Worm (Caenorhabditis elegans) whole organism, L3 larva: ENCODE measurements around the gene C44B7.11.

Experiments
- R02D3.7 ChIP-seq: fragments of 150-350 bp; optimal IDR thresholded peaks from 2 replicates; lab custom pipeline; 2014; ENCODE audit warnings: missing biosample characterization, missing genetic modification characterization
- ZK546.5 ChIP-seq: sonication (generic microtip); optimal IDR thresholded peaks from 2 replicates; lab custom pipeline; 2017; ENCODE audit warnings: missing biosample characterization, missing genetic modification characterization
- aly-2 ChIP-seq: fragments of 150-350 bp; optimal IDR thresholded peaks from 2 replicates; lab custom pipeline; 2014; ENCODE audit warnings: missing biosample characterization, missing genetic modification characterization
- ama-1 ChIP-seq: fragments of 150-350 bp; optimal IDR thresholded peaks from 2 replicates; lab custom pipeline; 2018
- ceh-16 ChIP-seq: sonication (generic microtip); optimal IDR thresholded peaks from 2 replicates; lab custom pipeline; 2017; ENCODE audit warnings: missing biosample characterization, missing genetic modification characterization
- ceh-28 ChIP-seq: fragments of 150-350 bp; optimal IDR thresholded peaks from 2 replicates; lab custom pipeline; 2014; ENCODE audit warnings: missing biosample characterization, missing genetic modification reagents, missing genetic modification characterization
- ceh-82 ChIP-seq: fragments of 150-350 bp; optimal IDR thresholded peaks from 2 replicates; lab custom pipeline; 2014; ENCODE audit warnings: missing biosample characterization, missing genetic modification characterization
- ceh-9 ChIP-seq: sonication (generic microtip); optimal IDR thresholded peaks from 2 replicates; lab custom pipeline; 2018; ENCODE audit warnings: missing biosample characterization, missing genetic modification characterization
- daf-12 ChIP-seq: fragments of 150-350 bp; optimal IDR thresholded peaks from 2 replicates; lab custom pipeline; 2014; ENCODE audit warnings: missing biosample characterization, missing genetic modification reagents, missing genetic modification characterization
- egl-27 ChIP-seq: sonication (generic microtip); optimal IDR thresholded peaks from 4 replicates; lab custom pipeline; 2017; ENCODE audit warnings: missing biosample characterization, missing genetic modification reagents, missing genetic modification characterization
- egl-5 ChIP-seq: fragments of 150-350 bp; optimal IDR thresholded peaks from 2 replicates; lab custom pipeline; 2017; ENCODE audit warnings: missing biosample characterization, missing genetic modification reagents, missing genetic modification characterization, inconsistent platforms
- elt-1 ChIP-seq: fragments of 150-350 bp; optimal IDR thresholded peaks from 2 replicates; lab custom pipeline; 2014; ENCODE audit warnings: missing biosample characterization, missing genetic modification characterization
- elt-2 ChIP-seq: sonication (generic microtip); optimal IDR thresholded peaks from 2 replicates; lab custom pipeline; 2016; ENCODE audit warnings: missing genetic modification reagents, mild to moderate bottlenecking, missing genetic modification characterization, missing compliant biosample characterization
- elt-3 ChIP-seq, 3 experiments: fragments of 150-350 bp in 1 of 3; sonication (generic microtip) in 2 of 3; optimal IDR thresholded peaks; 2 replicates in 2 of 3; 4 replicates in 1 of 3; lab custom pipeline; 2014 to 2017; ENCODE audit warnings: missing biosample characterization in 3 of 3, missing genetic modification characterization in 3 of 3
- eor-1 ChIP-seq, 2 experiments: fragments of 150-350 bp; optimal IDR thresholded peaks; 2 replicates each; lab custom pipeline; 2014 to 2018; ENCODE audit warnings: missing biosample characterization in 2 of 2, missing genetic modification characterization in 2 of 2
- fkh-10 ChIP-seq: sonication (generic microtip); optimal IDR thresholded peaks from 2 replicates; lab custom pipeline; 2017; ENCODE audit warnings: missing biosample characterization, missing genetic modification reagents, missing genetic modification characterization
- fkh-2 ChIP-seq: fragments of 150-350 bp; optimal IDR thresholded peaks from 2 replicates; lab custom pipeline; 2014; ENCODE audit warnings: missing biosample characterization, missing genetic modification reagents, missing genetic modification characterization
- fos-1 ChIP-seq: fragments of 150-350 bp; optimal IDR thresholded peaks from 2 replicates; lab custom pipeline; 2014; ENCODE audit warnings: missing biosample characterization, missing genetic modification characterization
- hmg-11 ChIP-seq: sonication (generic microtip); optimal IDR thresholded peaks from 2 replicates; lab custom pipeline; 2016; ENCODE audit warnings: missing genetic modification characterization, missing compliant biosample characterization
- jun-1 ChIP-seq: fragments of 150-350 bp; optimal IDR thresholded peaks from 2 replicates; lab custom pipeline; 2014; ENCODE audit warnings: missing biosample characterization, missing genetic modification reagents, missing genetic modification characterization
- lin-15B ChIP-seq: fragments of 150-350 bp; optimal IDR thresholded peaks from 2 replicates; lab custom pipeline; 2014; ENCODE audit warnings: missing biosample characterization, missing genetic modification characterization
- lin-39 ChIP-seq: fragments of 150-350 bp; optimal IDR thresholded peaks from 2 replicates; lab custom pipeline; 2018; ENCODE audit warnings: missing biosample characterization, missing genetic modification reagents, missing genetic modification characterization
- lsy-12 ChIP-seq: sonication (generic microtip); optimal IDR thresholded peaks from 2 replicates; lab custom pipeline; 2016; ENCODE audit warnings: mild to moderate bottlenecking, missing genetic modification characterization, missing compliant biosample characterization
- mdl-1 ChIP-seq: fragments of 150-350 bp; optimal IDR thresholded peaks from 2 replicates; lab custom pipeline; 2014; ENCODE audit warnings: missing biosample characterization, missing genetic modification characterization
- mml-1 ChIP-seq: fragments of 150-350 bp; sonication (generic microtip); optimal IDR thresholded peaks from 3 replicates; lab custom pipeline; 2014; ENCODE audit warnings: missing biosample characterization, missing genetic modification characterization
- nfya-1 ChIP-seq: sonication (generic microtip); optimal IDR thresholded peaks from 2 replicates; lab custom pipeline; 2017; ENCODE audit warnings: missing genetic modification characterization, mild to moderate bottlenecking, missing compliant biosample characterization, antibody characterized with exemption, moderate library complexity; ENCODE audit not compliant: insufficient read depth
- nhr-11 ChIP-seq: fragments of 150-350 bp; optimal IDR thresholded peaks from 2 replicates; lab custom pipeline; 2014; ENCODE audit warnings: missing biosample characterization, missing genetic modification characterization
- nhr-12 ChIP-seq: fragments of 150-350 bp; optimal IDR thresholded peaks from 2 replicates; lab custom pipeline; 2014; ENCODE audit warnings: missing biosample characterization, missing genetic modification characterization
- nhr-23 ChIP-seq: fragments of 150-350 bp; optimal IDR thresholded peaks from 2 replicates; lab custom pipeline; 2014; ENCODE audit warnings: missing biosample characterization, missing genetic modification reagents, missing genetic modification characterization
- nhr-237 ChIP-seq: fragments of 150-350 bp; optimal IDR thresholded peaks from 2 replicates; lab custom pipeline; 2014; ENCODE audit warnings: missing biosample characterization, missing genetic modification characterization
- nhr-25 ChIP-seq: sonication (generic microtip); optimal IDR thresholded peaks from 2 replicates; lab custom pipeline; 2017; ENCODE audit warnings: missing biosample characterization, missing genetic modification characterization
- nhr-28 ChIP-seq: fragments of 150-350 bp; optimal IDR thresholded peaks from 2 replicates; lab custom pipeline; 2014; ENCODE audit warnings: missing biosample characterization, missing genetic modification characterization
- nhr-43 ChIP-seq: sonication (generic microtip); optimal IDR thresholded peaks from 2 replicates; lab custom pipeline; 2016; ENCODE audit warnings: mild to moderate bottlenecking, missing genetic modification characterization, missing compliant biosample characterization; ENCODE audit not compliant: poor library complexity, severe bottlenecking
- nhr-67 ChIP-seq: fragments of 150-350 bp; optimal IDR thresholded peaks from 2 replicates; lab custom pipeline; 2014; ENCODE audit warnings: missing biosample characterization, missing genetic modification characterization
- nhr-76 ChIP-seq: fragments of 150-350 bp; sonication (generic microtip); optimal IDR thresholded peaks from 5 replicates; lab custom pipeline; 2014; ENCODE audit warnings: missing biosample characterization, missing genetic modification characterization
- nhr-77 ChIP-seq: fragments of 150-350 bp; optimal IDR thresholded peaks from 2 replicates; lab custom pipeline; 2014; ENCODE audit warnings: missing biosample characterization, missing genetic modification characterization
- pha-4 ChIP-seq: fragments of 150-350 bp; optimal IDR thresholded peaks from 2 replicates; lab custom pipeline; 2014; ENCODE audit warnings: missing biosample characterization, missing genetic modification reagents, missing genetic modification characterization
- pqm-1 ChIP-seq: fragments of 150-350 bp; optimal IDR thresholded peaks from 2 replicates; lab custom pipeline; 2017; ENCODE audit warnings: missing biosample characterization, missing genetic modification characterization, inconsistent platforms
- sea-2 ChIP-seq: fragments of 150-350 bp; sonication (generic microtip); optimal IDR thresholded peaks from 4 replicates; lab custom pipeline; 2014; ENCODE audit warnings: missing biosample characterization, missing genetic modification reagents, missing genetic modification characterization
- skn-1 ChIP-seq: fragments of 150-350 bp; optimal IDR thresholded peaks from 2 replicates; lab custom pipeline; 2014; ENCODE audit warnings: missing biosample characterization, missing genetic modification characterization
- snpc-4 ChIP-seq: fragments of 150-350 bp; optimal IDR thresholded peaks from 2 replicates; lab custom pipeline; 2014; ENCODE audit warnings: missing biosample characterization, missing genetic modification characterization
- tbx-2 ChIP-seq: sonication (generic microtip); optimal IDR thresholded peaks from 2 replicates; lab custom pipeline; 2016; ENCODE audit warnings: mild to moderate bottlenecking, missing genetic modification characterization, missing compliant biosample characterization
- unc-39 ChIP-seq: sonication (generic microtip); optimal IDR thresholded peaks from 4 replicates; lab custom pipeline; 2017; ENCODE audit warnings: missing biosample characterization, missing genetic modification characterization
- unc-62 ChIP-seq: fragments of 150-350 bp; sonication (generic microtip); optimal IDR thresholded peaks from 4 replicates; lab custom pipeline; 2014; ENCODE audit warnings: missing biosample characterization, missing genetic modification reagents, missing genetic modification characterization
- zag-1 ChIP-seq: fragments of 150-350 bp; optimal IDR thresholded peaks from 2 replicates; lab custom pipeline; 2014; ENCODE audit warnings: missing biosample characterization, missing genetic modification characterization
- ztf-11 ChIP-seq: fragments of 150-350 bp; optimal IDR thresholded peaks from 2 replicates; lab custom pipeline; 2014; ENCODE audit warnings: missing biosample characterization, missing genetic modification characterization
- ztf-4 ChIP-seq: fragments of 150-350 bp; optimal IDR thresholded peaks from 2 replicates; lab custom pipeline; 2014; ENCODE audit warnings: missing biosample characterization, missing genetic modification characterization

C44B7.11 gene

DNA sequence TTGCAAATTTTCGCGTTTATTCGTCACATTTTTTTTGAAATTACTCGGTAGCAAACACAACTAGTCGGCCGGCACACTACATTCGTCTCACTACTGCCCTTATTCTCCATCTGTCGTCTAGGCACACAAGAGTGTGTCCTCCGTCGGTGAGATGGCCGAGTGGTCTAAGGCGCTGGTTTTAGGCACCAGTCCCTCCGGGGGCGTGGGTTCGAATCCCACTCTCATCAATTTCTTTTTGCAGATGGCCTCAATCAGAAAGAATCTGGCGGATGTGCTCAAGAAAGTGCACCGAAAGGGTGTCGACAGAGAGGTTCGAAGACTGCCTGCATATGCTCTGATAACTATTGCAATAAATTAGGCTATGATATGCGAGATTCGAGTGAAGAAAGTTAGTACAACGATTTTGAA is 44.3 kb downstream of the C44B7.11 start:
- TF ChIP-seq pha-4 (tag; lab: Kevin White, UChicago): peak; percentile 58
- TF ChIP-seq lsy-12 (tag; lab: Kevin White, UChicago): peak; percentile 78
- TF ChIP-seq lin-15B: peak; percentile 47
- TF ChIP-seq unc-62 (GFP tag; lab: Kevin White, UChicago): no peak
- peak; percentile 35 for TF ChIP-seq nhr-11 (tag; lab: Kevin White, UChicago)
- peak; percentile 32 for TF ChIP-seq egl-5 (tag; lab: Kevin White, UChicago)
- no peak for TF ChIP-seq eor-1 (tag; optimal IDR thresholded peaks at IDR 0.05; lab: Kevin White, UChicago)
- no peak for TF ChIP-seq daf-12
- no peak for TF ChIP-seq nhr-77 (tag; lab: Kevin White, UChicago)
- no peak for TF ChIP-seq nhr-28
- TF ChIP-seq jun-1 (tag; lab: Kevin White, UChicago): no peak
- peak; percentile 20 for TF ChIP-seq ceh-28 (tag; lab: Kevin White, UChicago)
- TF ChIP-seq ztf-4: peak; percentile 37
- no peak for TF ChIP-seq nhr-12
- peak; percentile 85 for TF ChIP-seq lin-39 (tag; lab: Kevin White, UChicago)
- TF ChIP-seq elt-2 (tag; lab: Kevin White, UChicago): peak; percentile 46
- peak; percentile 36 for TF ChIP-seq tbx-2 (tag; lab: Kevin White, UChicago)
- no peak for TF ChIP-seq ceh-9 (tag; lab: Kevin White, UChicago)
- TF ChIP-seq elt-3 (tag; optimal IDR thresholded peaks at IDR 0.05; lab: Kevin White, UChicago): peak in 1 of 3 experiments; percentile 39
- peak; percentile 31 for TF ChIP-seq pqm-1 (tag; lab: Kevin White, UChicago)
- TF ChIP-seq ZK546.5 (tag; lab: Kevin White, UChicago): no peak
- peak; percentile 12 for TF ChIP-seq R02D3.7 (tag; lab: Kevin White, UChicago)
- no peak for TF ChIP-seq nhr-67
- peak; percentile 75 for TF ChIP-seq nfya-1 (tag; lab: Kevin White, UChicago)
- no peak for TF ChIP-seq aly-2 (tag; lab: Kevin White, UChicago)
- TF ChIP-seq fkh-10: no peak
- TF ChIP-seq sea-2 (GFP tag; lab: Kevin White, UChicago): no peak
- no peak for TF ChIP-seq unc-39 (tag; lab: Kevin White, UChicago)
- TF ChIP-seq nhr-25 (tag; lab: Kevin White, UChicago): peak; percentile 56
- no peak for TF ChIP-seq fos-1 (tag; lab: Kevin White, UChicago)
- TF ChIP-seq zag-1: no peak
- TF ChIP-seq skn-1: peak; percentile 24
- no peak for TF ChIP-seq nhr-237 (tag; lab: Kevin White, UChicago)
- TF ChIP-seq nhr-76 (tag; lab: Kevin White, UChicago): no peak
- TF ChIP-seq hmg-11 (tag; lab: Kevin White, UChicago): peak; percentile 78
- peak; percentile 55 for TF ChIP-seq ama-1 (lab: Kevin White, UChicago)
- peak; percentile 5 for TF ChIP-seq ceh-82
- TF ChIP-seq fkh-2: no peak
- TF ChIP-seq mml-1: no peak
- no peak for TF ChIP-seq ztf-11 (tag; lab: Kevin White, UChicago)
- TF ChIP-seq nhr-43 (tag; lab: Kevin White, UChicago): peak; percentile 28
- TF ChIP-seq nhr-23: peak; percentile 19
- TF ChIP-seq ceh-16: no peak
- peak; percentile 94 for TF ChIP-seq egl-27 (tag; lab: Kevin White, UChicago)
- no peak for TF ChIP-seq elt-1 (tag; lab: Kevin White, UChicago)
- TF ChIP-seq mdl-1 (tag; lab: Kevin White, UChicago): no peak
- TF ChIP-seq snpc-4: peak; percentile 3

DNA sequence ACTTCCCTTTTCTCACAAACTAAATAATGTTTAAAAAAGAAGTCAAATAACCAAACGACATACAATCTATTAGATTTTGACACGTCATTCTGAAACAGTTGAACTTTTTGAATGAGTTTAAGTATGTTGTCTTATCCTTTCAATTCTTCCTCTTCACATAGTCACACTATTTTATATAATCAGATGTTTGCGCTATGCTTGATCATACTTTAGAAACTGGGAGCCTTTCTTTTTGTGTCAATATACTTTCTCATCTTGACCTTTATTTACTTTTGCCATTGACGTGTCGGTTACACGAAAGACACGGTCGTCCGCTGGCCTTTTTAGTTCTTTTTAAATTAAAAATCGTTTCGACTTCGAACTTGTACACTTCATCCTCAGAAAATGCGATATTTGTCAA is 45.4 kb downstream of the C44B7.11 start, which contains the start of gene C04A2.15:
Gene C04A2.15 (plus strand): TSS at position 299 of the 400 bp plus-strand sequence.
- TF ChIP-seq lin-15B (no peak), jun-1 (tag; lab: Kevin White, UChicago) (no peak), elt-1 (tag; lab: Kevin White, UChicago) (no peak), elt-2 (tag; lab: Kevin White, UChicago) (no peak), nhr-67 (no peak), pha-4 (tag; lab: Kevin White, UChicago) (peak; percentile 93), nhr-43 (tag; lab: Kevin White, UChicago) (no peak)
